Worm (Caenorhabditis elegans) whole organism, mixed stage, embryonic: ENCODE results near the gene T15B7.14.

Experiments used
- bed-3 ChIP-seq: fragments of 200-800 bp; sonication (Bioruptor generic); optimal IDR thresholded peaks from 3 replicates; lab custom pipeline; 2018; ENCODE audit warnings: mild to moderate bottlenecking, missing genetic modification characterization, moderate library complexity, missing compliant biosample characterization
- blmp-1 ChIP-seq: fragments of 150-350 bp; optimal IDR thresholded peaks from 2 replicates; lab custom pipeline; 2014; ENCODE audit warnings: missing biosample characterization, missing genetic modification characterization
- ceh-39 ChIP-seq: fragments of 150-350 bp; optimal IDR thresholded peaks from 2 replicates; lab custom pipeline; 2014; ENCODE audit warnings: missing biosample characterization, missing genetic modification characterization
- ceh-43 ChIP-seq: fragments of 200-800 bp; sonication (Bioruptor generic); optimal IDR thresholded peaks from 2 replicates; lab custom pipeline; 2018; ENCODE audit warnings: mild to moderate bottlenecking, missing genetic modification characterization, moderate library complexity, missing compliant biosample characterization
- ceh-83 ChIP-seq: fragments of 200-800 bp; sonication (Bioruptor generic); optimal IDR thresholded peaks from 2 replicates; lab custom pipeline; 2018; ENCODE audit warnings: mild to moderate bottlenecking, missing genetic modification characterization, missing compliant biosample characterization
- cnd-1 ChIP-seq: fragments of 200-800 bp; sonication (Bioruptor generic); optimal IDR thresholded peaks from 2 replicates; lab custom pipeline; 2018; ENCODE audit warnings: mild to moderate bottlenecking, missing genetic modification characterization, missing compliant biosample characterization
- drap-1 ChIP-seq: fragments of 200-800 bp; sonication (Bioruptor generic); optimal IDR thresholded peaks from 3 replicates; lab custom pipeline; 2018; ENCODE audit warnings: mild to moderate bottlenecking, missing genetic modification characterization, missing compliant biosample characterization
- elt-1 ChIP-seq: sonication (generic microtip); optimal IDR thresholded peaks from 2 replicates; lab custom pipeline; 2017; ENCODE audit warnings: missing genetic modification characterization, mild to moderate bottlenecking, missing compliant biosample characterization, antibody characterized with exemption, moderate library complexity, borderline replicate concordance; ENCODE audit not compliant: insufficient read depth
- flh-1 ChIP-seq: fragments of 200-800 bp; sonication (Bioruptor generic); optimal IDR thresholded peaks from 2 replicates; lab custom pipeline; 2018; ENCODE audit warnings: mild to moderate bottlenecking, missing genetic modification characterization, moderate library complexity, missing compliant biosample characterization
- ham-2 ChIP-seq: fragments of 200-800 bp; sonication (Bioruptor generic); optimal IDR thresholded peaks from 2 replicates; lab custom pipeline; 2018; ENCODE audit warnings: mild to moderate bottlenecking, missing genetic modification characterization, missing compliant biosample characterization
- hlh-1 ChIP-seq: fragments of 150-350 bp; optimal IDR thresholded peaks from 2 replicates; lab custom pipeline; 2014; ENCODE audit warnings: missing biosample characterization, missing genetic modification reagents, missing genetic modification characterization
- lin-13 ChIP-seq: fragments of 150-350 bp; optimal IDR thresholded peaks from 2 replicates; lab custom pipeline; 2014; ENCODE audit warnings: missing biosample characterization, missing genetic modification characterization
- lin-32 ChIP-seq: fragments of 200-800 bp; sonication (Bioruptor generic); optimal IDR thresholded peaks from 2 replicates; lab custom pipeline; 2018; ENCODE audit warnings: mild to moderate bottlenecking, missing genetic modification characterization, missing compliant biosample characterization
- lsy-2 ChIP-seq: fragments of 150-350 bp; optimal IDR thresholded peaks from 2 replicates; lab custom pipeline; 2014; ENCODE audit warnings: missing biosample characterization, missing genetic modification characterization
- mab-5 ChIP-seq: fragments of 150-350 bp; optimal IDR thresholded peaks from 2 replicates; lab custom pipeline; 2014; ENCODE audit warnings: missing biosample characterization, missing genetic modification characterization
- mep-1 ChIP-seq: fragments of 150-350 bp; optimal IDR thresholded peaks from 2 replicates; lab custom pipeline; 2017; ENCODE audit warnings: missing biosample characterization, missing genetic modification reagents, missing genetic modification characterization, inconsistent platforms
- mls-2 ChIP-seq: sonication (generic microtip); optimal IDR thresholded peaks from 2 replicates; lab custom pipeline; 2016; ENCODE audit warnings: mild to moderate bottlenecking, missing genetic modification characterization, moderate library complexity, missing compliant biosample characterization
- nhr-2 ChIP-seq: fragments of 150-350 bp; optimal IDR thresholded peaks from 2 replicates; lab custom pipeline; 2014; ENCODE audit warnings: missing biosample characterization, missing genetic modification characterization
- nhr-28 ChIP-seq: fragments of 150-350 bp; optimal IDR thresholded peaks from 2 replicates; lab custom pipeline; 2014; ENCODE audit warnings: missing biosample characterization, missing genetic modification characterization
- pha-4 ChIP-seq: fragments of 150-350 bp; optimal IDR thresholded peaks from 2 replicates; lab custom pipeline; 2018; ENCODE audit warnings: missing biosample characterization, missing genetic modification reagents, missing genetic modification characterization
- sptf-1 ChIP-seq: sonication (generic microtip); optimal IDR thresholded peaks from 2 replicates; lab custom pipeline; 2017; ENCODE audit warnings: mild to moderate bottlenecking, missing genetic modification characterization, moderate library complexity, missing compliant biosample characterization
- tbx-8 ChIP-seq: fragments of 200-800 bp; sonication (Bioruptor generic); optimal IDR thresholded peaks from 2 replicates; lab custom pipeline; 2018; ENCODE audit warnings: mild to moderate bottlenecking, missing genetic modification characterization, moderate library complexity, missing compliant biosample characterization
- unc-120 ChIP-seq: sonication (generic microtip); optimal IDR thresholded peaks from 2 replicates; lab custom pipeline; 2017; ENCODE audit warnings: missing genetic modification characterization, missing compliant biosample characterization; ENCODE audit not compliant: poor library complexity, severe bottlenecking
- unc-39 ChIP-seq: fragments of 150-350 bp; optimal IDR thresholded peaks from 2 replicates; lab custom pipeline; 2014; ENCODE audit warnings: missing biosample characterization, missing genetic modification characterization
- unc-62 ChIP-seq: fragments of 150-350 bp; optimal IDR thresholded peaks from 2 replicates; lab custom pipeline; 2014; ENCODE audit warnings: missing biosample characterization, missing genetic modification reagents, missing genetic modification characterization
- ztf-11 ChIP-seq: fragments of 150-350 bp; optimal IDR thresholded peaks from 2 replicates; lab custom pipeline; 2014; ENCODE audit warnings: missing biosample characterization, missing genetic modification characterization

T15B7.14 gene

ce11 chrV:6783044-6783625 is 52.0 kb downstream of the T15B7.14 start:
- TF ChIP-seq flh-1 (GFP tag; lab: Kevin White, UChicago): no peak
- no peak for TF ChIP-seq lsy-2 (tag; lab: Kevin White, UChicago)
- TF ChIP-seq pha-4 (tag; lab: Kevin White, UChicago): no peak
- TF ChIP-seq ceh-83 (GFP tag; lab: Kevin White, UChicago): no peak
- TF ChIP-seq ceh-43: no peak
- TF ChIP-seq unc-62 (GFP tag; lab: Kevin White, UChicago): no peak
- TF ChIP-seq mep-1 (tag; lab: Kevin White, UChicago): no peak
- TF ChIP-seq ceh-39 (tag; lab: Kevin White, UChicago): no peak
- no peak for TF ChIP-seq nhr-2 (tag; lab: Kevin White, UChicago)
- TF ChIP-seq lin-32 (GFP tag; lab: Kevin White, UChicago): no peak
- TF ChIP-seq tbx-8: no peak
- no peak for TF ChIP-seq ham-2 (GFP tag; lab: Kevin White, UChicago)
- no peak for TF ChIP-seq ztf-11 (tag; lab: Kevin White, UChicago)
- no peak for TF ChIP-seq drap-1 (GFP tag; lab: Kevin White, UChicago)
- TF ChIP-seq mab-5 (tag; lab: Kevin White, UChicago): no peak
- no peak for TF ChIP-seq unc-39 (tag; lab: Kevin White, UChicago)
- no peak for TF ChIP-seq sptf-1 (tag; lab: Kevin White, UChicago)
- TF ChIP-seq hlh-1 (tag; lab: Kevin White, UChicago): no peak

- no peak for TF ChIP-seq unc-120
- TF ChIP-seq nhr-2 (tag; lab: Kevin White, UChicago): no peak
- no peak for TF ChIP-seq bed-3 (GFP tag; lab: Kevin White, UChicago)
- TF ChIP-seq lsy-2 (tag; lab: Kevin White, UChicago): no peak
- TF ChIP-seq lin-13 (tag; lab: Kevin White, UChicago): no peak
- no peak for TF ChIP-seq unc-39 (tag; lab: Kevin White, UChicago)
- no peak for TF ChIP-seq ceh-43
- no peak for TF ChIP-seq ceh-83 (GFP tag; lab: Kevin White, UChicago)
- no peak for TF ChIP-seq unc-62 (GFP tag; lab: Kevin White, UChicago)
- no peak for TF ChIP-seq mls-2
- TF ChIP-seq nhr-28 (tag; lab: Kevin White, UChicago): no peak
- no peak for TF ChIP-seq mab-5 (tag; lab: Kevin White, UChicago)
- TF ChIP-seq blmp-1 (tag; lab: Kevin White, UChicago): no peak
- TF ChIP-seq ztf-11 (tag; lab: Kevin White, UChicago): no peak
- TF ChIP-seq flh-1 (GFP tag; lab: Kevin White, UChicago): no peak
- no peak for TF ChIP-seq lin-32 (GFP tag; lab: Kevin White, UChicago)
- TF ChIP-seq sptf-1 (tag; lab: Kevin White, UChicago): no peak
- TF ChIP-seq elt-1 (tag; lab: Kevin White, UChicago): no peak
- TF ChIP-seq cnd-1 (tag; lab: Kevin White, UChicago): no peak
These were observed 52.9 kb downstream of the T15B7.14 start for ce11 chrV:6782260-6782659.
